Fruit fly (Drosophila melanogaster): Measurements from ENCODE around the gene pira.

Gene pira

DNA sequence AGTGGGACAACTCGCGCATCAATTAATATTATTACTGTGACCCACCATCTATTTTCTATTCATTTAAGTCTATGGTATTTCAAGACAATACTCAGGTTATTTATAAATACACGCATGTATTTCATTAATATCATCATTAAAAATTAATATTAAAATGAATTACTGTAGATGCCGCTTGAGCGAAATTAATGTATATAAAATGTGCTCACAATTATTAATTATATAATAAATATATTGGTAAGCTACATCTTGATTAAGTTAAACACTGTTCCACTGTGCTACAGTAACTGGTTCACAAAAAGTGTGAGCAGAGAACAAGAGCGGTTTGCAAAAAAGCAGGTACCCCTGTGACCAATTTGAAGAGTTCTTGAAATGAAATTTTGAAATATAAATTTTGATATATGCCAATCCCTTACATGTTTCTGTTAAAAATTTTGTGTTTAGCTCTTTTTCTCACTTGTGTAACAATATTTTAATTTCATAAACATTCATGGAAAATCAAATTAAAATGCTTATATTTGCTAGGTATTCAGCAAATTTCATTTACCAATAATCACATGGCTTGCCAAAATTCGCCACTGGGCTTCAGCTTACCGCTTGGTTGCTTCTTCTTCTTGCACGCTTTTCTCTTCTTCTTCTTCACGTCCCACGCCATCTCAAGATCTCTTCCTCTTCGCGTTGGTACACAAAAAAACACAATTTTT lies 12.3 kb downstream of the pira start (continued):
- TF ChIP-seq fd3F (GFP tag; optimal IDR thresholded peaks at IDR 0.05) (peak; percentile 100), CG9876 (GFP tag; optimal IDR thresholded peaks at IDR 0.05) (peak; percentile 100), grn (GFP tag; optimal IDR thresholded peaks at IDR 0.05) (peak; percentile 89), CG34224 (GFP tag; IDR thresholded peaks at IDR 0.05; ENCODE audit: partially characterized antibody) (no peak), HLH54F (GFP tag; optimal IDR thresholded peaks at IDR 0.05) (peak; percentile 100), H15 (GFP tag; IDR thresholded peaks at IDR 0.05) (peak; percentile 99), gcm (GFP tag; optimal IDR thresholded peaks at IDR 0.05) (peak; percentile 100), CG12104 (GFP tag; optimal IDR thresholded peaks at IDR 0.05) (peak; percentile 100), Xrp1 (GFP tag; IDR thresholded peaks at IDR 0.05) (peak; percentile 98), trh (GFP tag; optimal IDR thresholded peaks at IDR 0.05) (peak; percentile 99), gt (GFP tag; IDR thresholded peaks at IDR 0.05) (peak; percentile 97), CG10267 (tag; optimal IDR thresholded peaks at IDR 0.05) (peak; percentile 99), bigmax (GFP tag; optimal IDR thresholded peaks at IDR 0.05) (peak; percentile 86), CG15073 (GFP tag; optimal IDR thresholded peaks at IDR 0.05) (peak; percentile 93), inv (GFP tag; IDR thresholded peaks at IDR 0.05; ENCODE audit: partially characterized antibody) (peak; percentile 49; the same call in 1 of the 2 replicates), CG11093 (GFP tag; IDR thresholded peaks at IDR 0.05) (peak; percentile 99), wdn (GFP tag; IDR thresholded peaks at IDR 0.05) (peak; percentile 100), CG3281 (GFP tag; optimal IDR thresholded peaks at IDR 0.05) (peak; percentile 100), slbo (GFP tag; IDR thresholded peaks at IDR 0.05) (peak; percentile 100), B-H2 (GFP tag; optimal IDR thresholded peaks at IDR 0.05) (peak; percentile 100), YL-1 (GFP tag; optimal IDR thresholded peaks at IDR 0.05) (peak; percentile 100), CG9817 (tag; optimal IDR thresholded peaks at IDR 0.05) (peak; percentile 100), CG13123 (GFP tag; optimal IDR thresholded peaks at IDR 0.05) (peak; percentile 98), Camta (GFP tag; optimal IDR thresholded peaks at IDR 0.05) (peak; percentile 100), Dip3 (GFP tag; optimal IDR thresholded peaks at IDR 0.05) (peak; percentile 100), Dfd (GFP tag; optimal IDR thresholded peaks at IDR 0.05) (peak in 1 of 2 experiments; percentile 96), sima (GFP tag; optimal IDR thresholded peaks at IDR 0.05) (peak; percentile 99), lola (GFP tag; optimal IDR thresholded peaks at IDR 0.05) (peak in 2 of 3 experiments; percentile 40 to 100), CG6254 (GFP tag; optimal IDR thresholded peaks at IDR 0.05) (peak; percentile 98), Lhr (GFP tag; optimal IDR thresholded peaks at IDR 0.05) (peak; percentile 99), pros (GFP tag; optimal IDR thresholded peaks at IDR 0.05) (no peak), Sox100B (GFP tag; optimal IDR thresholded peaks at IDR 0.05) (peak; percentile 100), sim (GFP tag; IDR thresholded peaks at IDR 0.05) (peak; percentile 96), crc (GFP tag; optimal IDR thresholded peaks at IDR 0.05) (peak; percentile 99), da (GFP tag; optimal IDR thresholded peaks at IDR 0.05) (peak; percentile 100), Fer3 (tag; optimal IDR thresholded peaks at IDR 0.05) (peak; percentile 100), CG34376 (GFP tag; optimal IDR thresholded peaks at IDR 0.05) (peak; percentile 100), emc (GFP tag; optimal IDR thresholded peaks at IDR 0.05) (peak; percentile 100), CG6854 (GFP tag; optimal IDR thresholded peaks at IDR 0.05) (peak; percentile 100), Nf-YC (tag; optimal IDR thresholded peaks at IDR 0.05) (peak; percentile 96), Bteb2 (GFP tag; optimal IDR thresholded peaks at IDR 0.05) (peak; percentile 100), Hmx (GFP tag; optimal IDR thresholded peaks at IDR 0.05) (peak; percentile 98), Dbx (GFP tag; IDR thresholded peaks at IDR 0.05) (peak; percentile 100), Neu2 (GFP tag; optimal IDR thresholded peaks at IDR 0.05; ENCODE audit: borderline replicate concordance) (peak; percentile 97), CG12071 (GFP tag; optimal IDR thresholded peaks at IDR 0.05) (peak; percentile 99), ap (GFP tag; IDR thresholded peaks at IDR 0.05) (peak; percentile 99), CG11560 (tag; IDR thresholded peaks at IDR 0.05) (peak; percentile 96), Ravus (GFP tag; IDR thresholded peaks at IDR 0.05) (peak; percentile 99), CG7745 (tag; optimal IDR thresholded peaks at IDR 0.05) (peak; percentile 1), br (optimal IDR thresholded peaks at IDR 0.05) (no peak)

Measured in whole organism, embryonic.